Worm (Caenorhabditis elegans): ENCODE measurements around the gene ZC262.13.

Gene ZC262.13

ce11 chrIII:8303440-8303839 lies 22.6 kb upstream of the ZC262.13 start:
- no peak for TF ChIP-seq unc-62 (GFP tag; optimal IDR thresholded peaks at IDR 0.05)

- TF ChIP-seq unc-62 (GFP tag; optimal IDR thresholded peaks at IDR 0.05): no peak
These were observed 20.7 kb upstream of the ZC262.13 start for ce11 chrIII:8305304-8305703.

DNA sequence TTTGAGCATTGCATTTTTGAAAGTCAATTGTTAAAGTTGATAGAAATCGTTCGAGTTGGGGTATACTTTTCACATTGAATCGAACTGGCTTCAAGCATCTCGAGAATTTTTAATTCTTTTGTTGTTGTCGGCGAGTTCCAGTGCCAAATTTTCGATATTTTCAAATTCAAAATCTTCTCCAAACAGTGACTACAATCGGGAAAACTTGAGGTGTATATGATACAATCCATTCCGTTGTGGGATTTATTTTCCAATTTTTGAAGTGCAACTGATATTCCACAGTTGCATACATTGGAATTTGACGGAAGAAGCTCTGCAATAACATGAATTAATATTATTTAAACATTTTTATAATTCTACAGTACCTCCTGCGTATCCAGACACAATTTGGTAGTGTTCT lies 20.2 kb upstream of the ZC262.13 start:
- TF ChIP-seq unc-62 (GFP tag; optimal IDR thresholded peaks at IDR 0.05): no peak

ce11 chrIII:8307356-8307755 lies 18.7 kb upstream of the ZC262.13 start, which contains the start of the genes F10E9.7 and F10E9.5:
TSS of gene F10E9.7 (minus strand) at chrIII:8307441.
TSS of gene F10E9.5 (plus strand) at chrIII:8307592.
- TF ChIP-seq unc-62 (GFP tag; optimal IDR thresholded peaks at IDR 0.05): no peak

ce11 chrIII:8308238-8308637 lies 17.8 kb upstream of the ZC262.13 start, which contains the start of gene F10E9.4:
TSS of gene F10E9.4 (plus strand) at chrIII:8308538.
- TF ChIP-seq unc-62 (GFP tag; optimal IDR thresholded peaks at IDR 0.05): no peak

- TF ChIP-seq unc-62 (GFP tag; optimal IDR thresholded peaks at IDR 0.05): no peak
These were observed 15.6 kb upstream of the ZC262.13 start, which contains the start of gene F10E9.3 for ce11 chrIII:8310239-8311057. TSS of gene F10E9.3 (plus strand) at chrIII:8311007.

DNA sequence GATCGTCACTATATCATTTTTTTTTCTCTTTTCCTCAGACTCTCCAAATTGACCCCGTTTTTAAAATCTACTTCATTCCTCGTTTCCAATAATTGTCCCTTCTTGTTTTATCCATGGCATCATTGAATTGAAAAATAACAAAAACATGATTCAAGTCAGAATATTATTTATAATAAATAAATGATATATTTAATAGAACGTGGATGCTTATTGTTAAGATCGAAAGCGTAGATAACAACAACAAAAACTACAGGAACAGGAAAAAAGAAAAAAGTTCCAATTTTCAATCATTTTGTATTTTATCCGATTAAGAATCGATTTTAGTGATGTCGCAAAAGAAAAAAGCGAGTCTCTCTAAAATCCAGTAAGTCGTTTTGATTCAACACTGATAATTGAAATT lies 13.6 kb upstream of the ZC262.13 start, which contains the start of gene F10E9.2:
F10E9.2 (plus strand) TSS at position 301 of the 400 bp plus-strand sequence.
- no peak for TF ChIP-seq unc-62 (GFP tag; optimal IDR thresholded peaks at IDR 0.05)

DNA sequence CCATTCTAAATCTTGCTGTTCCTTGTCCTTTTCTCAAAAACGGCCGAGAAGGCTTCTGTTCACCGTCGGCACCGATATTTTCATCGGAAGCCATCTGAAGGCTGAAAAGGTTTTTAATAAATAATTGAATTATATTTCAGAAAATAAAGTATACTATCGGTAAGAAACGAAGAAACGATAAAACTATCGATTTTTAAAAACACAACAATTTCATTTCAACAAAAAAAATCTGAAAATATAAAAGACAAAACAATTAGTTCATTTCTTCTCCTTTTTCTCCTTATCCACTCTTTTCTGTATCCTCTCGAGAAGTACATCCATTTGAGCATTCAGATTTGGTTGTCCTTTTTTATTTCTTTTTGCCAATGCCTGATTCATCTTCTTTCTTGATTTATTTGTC lies 7.5 kb upstream of the ZC262.13 start, which contains the start of gene sas-4:
sas-4 (minus strand) TSS at position 101 of the 400 bp plus-strand sequence.
- TF ChIP-seq unc-62 (GFP tag; optimal IDR thresholded peaks at IDR 0.05): no peak

ce11 chrIII:8319100-8319499 lies 6.9 kb upstream of the ZC262.13 start, which contains the start of gene F10E9.11:
TSS of gene F10E9.11 (minus strand) at chrIII:8319260.
- TF ChIP-seq unc-62 (GFP tag; optimal IDR thresholded peaks at IDR 0.05): no peak

- TF ChIP-seq unc-62 (GFP tag; optimal IDR thresholded peaks at IDR 0.05): no peak
These were observed 5.8 kb upstream of the ZC262.13 start, which contains the start of gene F10E9.10 for ce11 chrIII:8320183-8320582. TSS of gene F10E9.10 (minus strand) at chrIII:8320283.

DNA sequence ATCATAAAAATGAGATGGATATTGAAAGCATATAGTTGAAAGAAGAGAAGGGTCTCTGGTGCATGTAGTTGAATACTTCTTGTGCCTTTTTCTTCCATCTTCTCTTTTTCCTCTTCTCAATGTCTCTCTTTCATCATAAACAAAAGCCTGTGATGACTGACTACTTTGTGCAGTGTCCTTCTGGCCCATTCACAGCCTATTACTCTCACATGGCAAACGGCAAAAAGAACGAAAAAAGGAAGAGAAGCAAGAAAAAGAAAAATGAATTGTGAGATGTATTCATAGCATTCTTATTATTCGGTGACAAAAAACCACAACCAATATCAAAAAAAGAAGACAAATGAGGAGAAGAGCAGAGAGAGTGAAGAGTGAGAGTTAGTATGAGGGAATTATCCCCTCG lies 4.8 kb upstream of the ZC262.13 start:
- TF ChIP-seq unc-62 (GFP tag; optimal IDR thresholded peaks at IDR 0.05): no peak

DNA sequence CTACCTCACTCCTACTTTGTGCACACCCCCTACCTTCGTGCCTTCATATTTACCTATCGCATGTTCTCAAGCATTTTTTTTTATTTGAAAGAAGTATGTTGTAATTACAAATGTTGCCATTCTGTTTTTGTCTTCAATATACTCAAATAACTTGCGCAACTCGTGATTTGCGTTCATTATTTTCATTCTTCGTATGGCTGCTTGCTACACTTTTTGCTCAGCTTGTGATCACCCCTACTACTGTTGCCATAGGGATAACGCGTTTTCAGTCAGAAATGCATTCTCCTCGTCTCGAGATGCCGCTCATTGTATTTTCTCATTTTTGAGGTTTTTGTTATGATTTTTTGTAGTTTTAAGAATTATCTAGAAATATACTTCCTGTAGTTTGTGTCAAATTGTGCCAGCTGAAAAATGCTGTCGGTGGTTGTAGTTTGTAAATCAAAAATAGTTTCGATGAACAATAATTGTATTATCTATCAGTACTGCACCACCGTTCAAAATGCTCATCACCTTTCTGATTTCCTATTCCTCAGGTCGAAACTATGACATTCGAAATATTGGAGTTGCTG lies 3.3 kb upstream of the ZC262.13 start, which contains the start of gene F10E9.1:
F10E9.1 (plus strand) TSS at position 519 of the 569 bp plus-strand sequence.
- no peak for TF ChIP-seq unc-62 (GFP tag; optimal IDR thresholded peaks at IDR 0.05)

DNA sequence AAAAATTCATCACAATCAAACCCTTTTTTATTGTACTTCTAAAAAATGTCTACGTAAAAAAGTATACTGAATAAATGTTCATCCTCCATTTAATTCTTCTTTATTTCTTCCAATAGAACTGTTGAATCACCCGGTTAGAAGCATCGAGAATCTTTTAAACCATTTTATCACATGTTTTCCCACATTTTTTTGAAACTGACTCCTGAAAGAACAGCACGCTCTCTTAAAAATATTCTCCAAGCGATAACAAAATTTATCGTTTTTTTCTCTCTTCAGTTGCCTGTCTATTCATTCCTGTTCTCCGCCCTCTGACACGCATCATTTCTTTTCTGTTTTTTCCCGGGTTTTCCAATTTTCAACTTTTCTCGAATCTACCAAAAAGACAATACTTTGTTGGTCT lies 1.6 kb upstream of the ZC262.13 start, which contains the start of gene F10E9.12:
F10E9.12 (plus strand) TSS at position 131 of the 400 bp plus-strand sequence.
- TF ChIP-seq unc-62 (GFP tag; optimal IDR thresholded peaks at IDR 0.05): no peak

ce11 chrIII:8331211-8331610 lies 5.2 kb downstream of the ZC262.13 start, which contains the start of gene iglr-2:
TSS of gene iglr-2 (minus strand) at chrIII:8331311.
- TF ChIP-seq unc-62 (GFP tag; optimal IDR thresholded peaks at IDR 0.05): no peak

DNA sequence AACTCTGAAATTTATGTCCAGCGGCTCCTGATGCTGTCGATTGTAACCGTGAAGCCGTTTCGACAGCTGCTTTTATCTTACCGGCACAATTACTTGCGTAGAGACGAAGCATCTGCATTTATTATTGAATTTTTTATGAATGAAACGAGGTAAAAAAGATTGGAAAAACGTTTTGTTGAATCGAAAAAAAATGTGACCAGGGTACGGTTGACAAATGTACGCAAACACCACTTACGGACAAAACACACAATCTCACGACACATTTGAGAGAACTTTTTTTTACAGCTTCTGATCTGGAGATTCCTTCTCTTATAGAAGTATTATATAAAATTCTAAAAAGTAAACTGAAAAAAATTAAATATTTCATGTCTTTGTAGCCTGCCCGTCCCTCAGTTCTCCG lies 5.8 kb downstream of the ZC262.13 start, which contains the start of the genes mrps-18A and ZC262.2:
mrps-18A (minus strand) TSS at position 141 of the 400 bp plus-strand sequence.
ZC262.2 (plus strand) TSS at position 284 of the 400 bp plus-strand sequence.
- TF ChIP-seq unc-62 (GFP tag; optimal IDR thresholded peaks at IDR 0.05): no peak

- no peak for TF ChIP-seq unc-62 (GFP tag; optimal IDR thresholded peaks at IDR 0.05)
These were observed 8.4 kb downstream of the ZC262.13 start, which contains the start of gene ZC262.4 for ce11 chrIII:8334432-8334831. TSS of gene ZC262.4 (minus strand) at chrIII:8334532.

Measured in whole organism, dauer.